Fruit fly (Drosophila melanogaster): Measurements from ENCODE around the gene Smr.
A peak's percentile ranks its signal among the peaks of the same experiment; 100 is the strongest.

Gene Smr

dm6 chrX:12664117-12664783 lies 78.2 kb downstream of the Smr start (continued):
- no peak for TF ChIP-seq CG2875 (GFP tag; optimal IDR thresholded peaks at IDR 0.05)
- TF ChIP-seq CG13296 (GFP tag; optimal IDR thresholded peaks at IDR 0.05), result no peak
- TF ChIP-seq sug (tag; optimal IDR thresholded peaks at IDR 0.05), result no peak
- TF ChIP-seq kay (GFP tag; optimal IDR thresholded peaks at IDR 0.05), result no peak
- no peak for TF ChIP-seq Trl (optimal IDR thresholded peaks at IDR 0.05)
- TF ChIP-seq Trl (GFP tag; optimal IDR thresholded peaks at IDR 0.05), result no peak
- TF ChIP-seq CG10147 (GFP tag; optimal IDR thresholded peaks at IDR 0.05), result no peak
- no peak for TF ChIP-seq CG14014 (GFP tag; IDR thresholded peaks at IDR 0.05)
- no peak for TF ChIP-seq Deaf1 (tag; optimal IDR thresholded peaks at IDR 0.05)
- no peak for TF ChIP-seq D (optimal IDR thresholded peaks at IDR 0.05)
- TF ChIP-seq D (GFP tag; optimal IDR thresholded peaks at IDR 0.05), result no peak
- no peak for TF ChIP-seq CG11093 (GFP tag; IDR thresholded peaks at IDR 0.05)
- TF ChIP-seq dmrt11E (tag; optimal IDR thresholded peaks at IDR 0.05), result peak; percentile 10
- TF ChIP-seq crp (GFP tag; optimal IDR thresholded peaks at IDR 0.05), result no peak
- TF ChIP-seq tap (tag; optimal IDR thresholded peaks at IDR 0.05), result no peak
- peak; percentile 97 for TF ChIP-seq twi (tag; optimal IDR thresholded peaks at IDR 0.05)
- peak; percentile 54 for TF ChIP-seq Elba2 (GFP tag; optimal IDR thresholded peaks at IDR 0.05)
- no peak for TF ChIP-seq wdn (GFP tag; IDR thresholded peaks at IDR 0.05)
- no peak for TF ChIP-seq mirr (GFP tag; optimal IDR thresholded peaks at IDR 0.05)
- no peak for TF ChIP-seq Dref (GFP tag; IDR thresholded peaks at IDR 0.05)
- no peak for TF ChIP-seq CG10267 (tag; optimal IDR thresholded peaks at IDR 0.05)
- no peak for TF ChIP-seq CG8359 (GFP tag; optimal IDR thresholded peaks at IDR 0.05; ENCODE audit: borderline replicate concordance)
- TF ChIP-seq CG12659 (GFP tag; optimal IDR thresholded peaks at IDR 0.05), result no peak
- TF ChIP-seq CG4854 (GFP tag; optimal IDR thresholded peaks at IDR 0.05), result no peak
- TF ChIP-seq amos (GFP tag; IDR thresholded peaks at IDR 0.05; ENCODE audit: partially characterized antibody), result no peak
- no peak for TF ChIP-seq CG10274 (GFP tag; optimal IDR thresholded peaks at IDR 0.05)
- no peak for TF ChIP-seq cwo (GFP tag; optimal IDR thresholded peaks at IDR 0.05)
- TF ChIP-seq Sox102F (GFP tag; optimal IDR thresholded peaks at IDR 0.05), result no peak
- TF ChIP-seq unc-4 (GFP tag; IDR thresholded peaks at IDR 0.05; ENCODE audit: partially characterized antibody), result no peak
- no peak for TF ChIP-seq CG1832 (GFP tag; optimal IDR thresholded peaks at IDR 0.05)
- TF ChIP-seq klu (GFP tag; IDR thresholded peaks at IDR 0.05), result no peak
- 0 out of 3 replicates have a peak, but pooled peaks have one; percentile 55 for TF ChIP-seq CG2199 (GFP tag; IDR thresholded peaks at IDR 0.05)
- no peak for TF ChIP-seq fd3F (GFP tag; optimal IDR thresholded peaks at IDR 0.05)
- TF ChIP-seq CkIIα-i1 (GFP tag; IDR thresholded peaks at IDR 0.05), result no peak
- no peak for TF ChIP-seq CG10431 (GFP tag; optimal IDR thresholded peaks at IDR 0.05)
- no peak for TF ChIP-seq org-1 (GFP tag; optimal IDR thresholded peaks at IDR 0.05)
- TF ChIP-seq pan (optimal IDR thresholded peaks at IDR 0.05), result no peak
- no peak for TF ChIP-seq pan (GFP tag; optimal IDR thresholded peaks at IDR 0.05 in 1 of 2, IDR thresholded peaks at IDR 0.05 in 1 of 2)
- TF ChIP-seq CG17328 (GFP tag; IDR thresholded peaks at IDR 0.05), result no peak
- TF ChIP-seq CG8478 (optimal IDR thresholded peaks at IDR 0.05), result no peak
- no peak for TF ChIP-seq pita (GFP tag; optimal IDR thresholded peaks at IDR 0.05)
- no peak for TF ChIP-seq Lhr (GFP tag; optimal IDR thresholded peaks at IDR 0.05)
- TF ChIP-seq gem (tag; optimal IDR thresholded peaks at IDR 0.05), result no peak
- no peak for TF ChIP-seq emc (GFP tag; optimal IDR thresholded peaks at IDR 0.05)
- TF ChIP-seq CG13775 (GFP tag; optimal IDR thresholded peaks at IDR 0.05), result no peak
- TF ChIP-seq CG11560 (tag; IDR thresholded peaks at IDR 0.05), result no peak
- no peak for TF ChIP-seq lmd (GFP tag; IDR thresholded peaks at IDR 0.05)
- no peak for TF ChIP-seq CG6765 (GFP tag; optimal IDR thresholded peaks at IDR 0.05)
- no peak for TF ChIP-seq CG10462 (GFP tag; optimal IDR thresholded peaks at IDR 0.05)
- no peak for TF ChIP-seq corto (GFP tag; optimal IDR thresholded peaks at IDR 0.05)
- no peak for TF ChIP-seq GATAe (GFP tag; conservative IDR thresholded peaks at IDR 0.05)
